Fruit fly (Drosophila melanogaster): ENCODE results near the gene Stam.

Stam gene

DNA sequence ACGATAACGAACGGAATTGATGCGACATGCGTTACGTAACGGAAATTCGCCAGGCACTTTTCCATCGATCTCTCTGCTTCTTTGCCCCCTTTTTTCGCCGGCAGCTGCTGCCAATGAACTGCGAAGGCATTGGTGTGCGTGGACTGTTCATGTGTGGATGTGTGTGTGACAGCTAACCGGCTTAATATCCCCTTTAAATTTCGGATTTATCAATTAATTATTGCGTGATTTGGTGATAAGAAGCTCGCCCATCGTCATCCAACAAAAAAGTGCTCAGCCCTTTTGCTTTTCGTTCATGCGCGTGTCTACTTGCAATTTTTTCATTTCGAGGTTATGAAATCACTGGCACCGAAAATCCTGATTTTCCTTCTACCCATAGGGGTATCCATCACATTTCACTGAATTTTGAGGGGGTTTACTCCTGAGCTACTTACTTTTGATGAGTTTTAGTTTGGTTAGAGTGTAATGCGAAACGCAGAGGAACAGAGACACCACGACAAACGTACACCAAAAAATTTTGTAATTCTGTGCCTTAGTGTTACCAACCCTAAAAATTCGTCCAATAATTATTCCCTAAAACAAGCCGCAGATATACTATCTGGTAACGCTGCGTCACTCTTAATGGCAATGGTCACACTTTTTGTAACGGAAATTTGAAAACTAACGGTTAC, 7.9 kb upstream of the Stam start, which contains the start of gene porin (continued):
- TF ChIP-seq CTCF (GFP tag; optimal IDR thresholded peaks at IDR 0.05) (peak; percentile 9), exex (tag; optimal IDR thresholded peaks at IDR 0.05) (peak; percentile 87), CG30020 (tag; optimal IDR thresholded peaks at IDR 0.05) (no peak), CG17361 (GFP tag; IDR thresholded peaks at IDR 0.05) (0 out of 3 replicates have a peak, but pooled peaks have one; percentile 17), CG6254 (GFP tag; optimal IDR thresholded peaks at IDR 0.05) (no peak), H15 (GFP tag; IDR thresholded peaks at IDR 0.05) (no peak), Atf3 (GFP tag; optimal IDR thresholded peaks at IDR 0.05) (no peak), BEAF-32 (GFP tag; optimal IDR thresholded peaks at IDR 0.05) (peak; percentile 46), jing (GFP tag; optimal IDR thresholded peaks at IDR 0.05) (no peak), CG2712 (tag; optimal IDR thresholded peaks at IDR 0.05) (peak; percentile 48), bowl (GFP tag; IDR thresholded peaks at IDR 0.05) (no peak), NC2β (GFP tag; optimal IDR thresholded peaks at IDR 0.05) (no peak), NK7.1 (GFP tag; optimal IDR thresholded peaks at IDR 0.05) (peak; percentile 15), CG1529 (GFP tag; optimal IDR thresholded peaks at IDR 0.05) (no peak), CG3995 (GFP tag; optimal IDR thresholded peaks at IDR 0.05) (peak; percentile 65), CG8765 (GFP tag; IDR thresholded peaks at IDR 0.05) (no peak), Jarid2 (GFP tag; optimal IDR thresholded peaks at IDR 0.05) (peak; percentile 60), YL-1 (GFP tag; optimal IDR thresholded peaks at IDR 0.05) (peak; percentile 97), CG12299 (tag; optimal IDR thresholded peaks at IDR 0.05) (peak; percentile 10), CG15479 (GFP tag; optimal IDR thresholded peaks at IDR 0.05) (peak; percentile 70), Drgx (GFP tag; IDR thresholded peaks at IDR 0.05) (no peak), Stat92E (GFP tag; optimal IDR thresholded peaks at IDR 0.05) (peak in 1 of 3 experiments; percentile 69), CG13424 (tag; optimal IDR thresholded peaks at IDR 0.05) (no peak), Dip2 (GFP tag; IDR thresholded peaks at IDR 0.05) (no peak), CG17829 (tag; optimal IDR thresholded peaks at IDR 0.05) (peak; percentile 49), CG13624 (GFP tag; optimal IDR thresholded peaks at IDR 0.05) (peak; percentile 22), CG14710 (tag; optimal IDR thresholded peaks at IDR 0.05) (peak; percentile 65), Six4 (GFP tag; optimal IDR thresholded peaks at IDR 0.05) (no peak), CG12769 (tag; optimal IDR thresholded peaks at IDR 0.05) (no peak), CG17385 (GFP tag; optimal IDR thresholded peaks at IDR 0.05) (peak; percentile 77), salm (tag; optimal IDR thresholded peaks at IDR 0.05) (peak; percentile 27), zen (tag; optimal IDR thresholded peaks at IDR 0.05) (peak; percentile 53), scrt (GFP tag; optimal IDR thresholded peaks at IDR 0.05) (peak; percentile 5), CoRest (tag; optimal IDR thresholded peaks at IDR 0.05) (peak; percentile 66), MESR4 (GFP tag; optimal IDR thresholded peaks at IDR 0.05) (peak; percentile 94), CG10565 (GFP tag; optimal IDR thresholded peaks at IDR 0.05) (no peak), sd (tag; optimal IDR thresholded peaks at IDR 0.05) (no peak), CG4854 (GFP tag; optimal IDR thresholded peaks at IDR 0.05) (peak; percentile 29), ewg (GFP tag; optimal IDR thresholded peaks at IDR 0.05) (peak; percentile 74), Sin3A (optimal IDR thresholded peaks at IDR 0.05) (peak; percentile 56), insv (GFP tag; optimal IDR thresholded peaks at IDR 0.05) (peak in 1 of 2 experiments; percentile 41), CG12659 (GFP tag; optimal IDR thresholded peaks at IDR 0.05) (peak; percentile 51), odd (GFP tag; optimal IDR thresholded peaks at IDR 0.05) (no peak), CG10267 (tag; optimal IDR thresholded peaks at IDR 0.05) (peak; percentile 64), CG10147 (GFP tag; optimal IDR thresholded peaks at IDR 0.05) (peak; percentile 6), cg (GFP tag; optimal IDR thresholded peaks at IDR 0.05) (peak; percentile 85), Pdp1 (GFP tag; optimal IDR thresholded peaks at IDR 0.05) (peak in 1 of 2 experiments; percentile 98), BtbVII (GFP tag; optimal IDR thresholded peaks at IDR 0.05) (no peak), CG2199 (GFP tag; IDR thresholded peaks at IDR 0.05) (no peak)
